Fruit fly (Drosophila melanogaster) whole organism, pupa: ENCODE results near the gene alpha-Spec.

Source experiments
- CG10348 ChIP-seq: fragments of 200-800 bp; sonication (Bioruptor generic); IDR thresholded peaks from 2 replicates; pipeline ENCODE4 v1.3.6; 2022; ENCODE audit warnings: missing biosample characterization, missing genetic modification characterization
- CG12605 ChIP-seq: fragments of 200-800 bp; sonication (Bioruptor generic); IDR thresholded peaks from 2 replicates; pipeline ENCODE4 v1.3.6; 2022; ENCODE audit warnings: missing biosample characterization, missing genetic modification characterization
- CG13204 ChIP-seq: fragments of 200-800 bp; sonication (Bioruptor generic); optimal IDR thresholded peaks from 2 replicates; lab custom pipeline; 2018; ENCODE audit warnings: missing biosample characterization, mild to moderate bottlenecking, missing genetic modification characterization, moderate library complexity
- CG14655 ChIP-seq: fragments of 200-800 bp; sonication (Bioruptor generic); optimal IDR thresholded peaks from 3 replicates; lab custom pipeline; 2017; ENCODE audit warnings: mild to moderate bottlenecking, missing biosample characterization, missing genetic modification reagents, missing genetic modification characterization
- CG15710 ChIP-seq: fragments of 200-800 bp; sonication (Bioruptor generic); optimal IDR thresholded peaks from 2 replicates; lab custom pipeline; 2018; ENCODE audit warnings: missing biosample characterization, mild to moderate bottlenecking, missing genetic modification characterization, moderate library complexity
- CG17806 ChIP-seq: fragments of 200-800 bp; sonication (Bioruptor generic); optimal IDR thresholded peaks from 2 replicates; lab custom pipeline; 2018; ENCODE audit warnings: missing biosample characterization, mild to moderate bottlenecking, missing genetic modification characterization, moderate library complexity
- CG32121 ChIP-seq: fragments of 200-800 bp; sonication (Bioruptor generic); IDR thresholded peaks from 2 replicates; pipeline ENCODE4 v1.3.6; 2022; ENCODE audit warnings: missing biosample characterization, missing genetic modification characterization
- CG34367 ChIP-seq: fragments of 200-800 bp; sonication (Bioruptor generic); optimal IDR thresholded peaks from 2 replicates; lab custom pipeline; 2018; ENCODE audit warnings: missing biosample characterization, mild to moderate bottlenecking, missing genetic modification characterization
- CG4496 ChIP-seq: fragments of 200-800 bp; sonication (Bioruptor generic); IDR thresholded peaks from 3 replicates; pipeline ENCODE4 v1.3.6; 2022; ENCODE audit warnings: missing biosample characterization, missing genetic modification characterization
- CG8159 ChIP-seq: fragments of 200-800 bp; sonication (Bioruptor generic); optimal IDR thresholded peaks from 3 replicates; lab custom pipeline; 2018; ENCODE audit warnings: missing biosample characterization, mild to moderate bottlenecking, missing genetic modification characterization, moderate library complexity
- CG8301 ChIP-seq: fragments of 200-800 bp; sonication (Bioruptor generic); optimal IDR thresholded peaks from 2 replicates; lab custom pipeline; 2018; ENCODE audit warnings: missing biosample characterization, mild to moderate bottlenecking, missing genetic modification characterization
- CG9948 ChIP-seq: fragments of 200-800 bp; sonication (Bioruptor generic); optimal IDR thresholded peaks from 2 replicates; lab custom pipeline; 2018; ENCODE audit warnings: missing biosample characterization, mild to moderate bottlenecking, missing genetic modification characterization, moderate library complexity
- D1 ChIP-seq: fragments of 200-800 bp; sonication (Bioruptor generic); optimal IDR thresholded peaks from 2 replicates; lab custom pipeline; 2018; ENCODE audit warnings: missing biosample characterization, mild to moderate bottlenecking, missing genetic modification characterization, moderate library complexity
- EcR ChIP-seq: fragments of 200-800 bp; sonication (Bioruptor generic); optimal IDR thresholded peaks from 3 replicates; lab custom pipeline; 2019; ENCODE audit warnings: missing biosample characterization, missing genetic modification characterization, mild to moderate bottlenecking, moderate library complexity, missing genetic modification reagents
- Ets98B ChIP-seq: fragments of 200-800 bp; sonication (Bioruptor generic); IDR thresholded peaks from 2 replicates; pipeline ENCODE4 v1.3.6; 2022; ENCODE audit warnings: missing biosample characterization, missing genetic modification characterization
- Pif1A ChIP-seq: fragments of 200-800 bp; sonication (Bioruptor generic); optimal IDR thresholded peaks from 3 replicates; lab custom pipeline; 2016; ENCODE audit warnings: missing biosample characterization, missing genetic modification characterization
- Pif1B ChIP-seq: fragments of 200-800 bp; sonication (Bioruptor generic); optimal IDR thresholded peaks from 3 replicates; lab custom pipeline; 2016; ENCODE audit warnings: missing biosample characterization, missing genetic modification characterization
- Snoo ChIP-seq: fragments of 200-800 bp; sonication (Bioruptor generic); optimal IDR thresholded peaks from 3 replicates; lab custom pipeline; 2017; ENCODE audit warnings: missing biosample characterization, mild to moderate bottlenecking, missing genetic modification characterization, inconsistent platforms
- fd96Ca ChIP-seq: fragments of 200-800 bp; sonication (Bioruptor generic); IDR thresholded peaks from 3 replicates; pipeline ENCODE4 v1.3.6; 2022; ENCODE audit warnings: missing biosample characterization, missing genetic modification characterization
- gl ChIP-seq: fragments of 200-800 bp; sonication (Bioruptor generic); optimal IDR thresholded peaks from 2 replicates; lab custom pipeline; 2018; ENCODE audit warnings: missing biosample characterization, mild to moderate bottlenecking, missing genetic modification characterization
- rn ChIP-seq: fragments of 200-800 bp; sonication (Bioruptor generic); IDR thresholded peaks from 2 replicates; pipeline ENCODE4 v1.3.6; 2022; ENCODE audit warnings: missing biosample characterization, missing genetic modification characterization

The alpha-Spec gene

DNA sequence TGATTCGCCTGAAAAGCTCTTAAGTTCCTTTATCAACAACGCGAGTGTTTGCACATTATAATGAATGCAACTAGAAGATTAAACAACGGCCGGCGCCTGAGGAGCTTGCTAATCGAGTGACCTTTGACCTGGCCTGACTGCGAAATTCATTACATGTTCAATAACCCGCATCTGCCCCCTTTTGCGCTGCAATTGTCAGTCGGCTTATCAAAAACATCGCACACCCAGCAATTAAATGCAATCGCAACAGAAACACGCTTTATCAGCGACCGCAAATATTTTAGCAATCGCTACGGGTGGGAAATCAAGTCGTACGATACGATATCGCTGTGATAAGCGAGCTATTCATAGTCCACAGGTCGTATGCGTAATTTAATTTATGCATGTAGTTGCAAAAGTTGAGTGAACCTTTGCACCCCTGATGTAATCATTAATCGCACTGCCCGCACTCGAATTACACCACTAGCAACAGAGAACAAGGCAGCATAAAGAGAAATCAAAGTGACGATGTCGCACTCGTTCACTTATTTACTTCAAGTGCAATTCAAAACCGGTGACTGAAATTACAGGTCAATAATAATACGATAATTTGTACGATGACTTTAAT lies 55.5 kb downstream of the alpha-Spec start:
- TF ChIP-seq gl (tag; lab: Kevin White, UChicago): peak; percentile 5
- TF ChIP-seq CG32121: no peak
- peak; percentile 78 for TF ChIP-seq EcR (GFP tag; lab: Kevin White, UChicago)
- no peak for TF ChIP-seq CG13204 (GFP tag; lab: Kevin White, UChicago)

DNA sequence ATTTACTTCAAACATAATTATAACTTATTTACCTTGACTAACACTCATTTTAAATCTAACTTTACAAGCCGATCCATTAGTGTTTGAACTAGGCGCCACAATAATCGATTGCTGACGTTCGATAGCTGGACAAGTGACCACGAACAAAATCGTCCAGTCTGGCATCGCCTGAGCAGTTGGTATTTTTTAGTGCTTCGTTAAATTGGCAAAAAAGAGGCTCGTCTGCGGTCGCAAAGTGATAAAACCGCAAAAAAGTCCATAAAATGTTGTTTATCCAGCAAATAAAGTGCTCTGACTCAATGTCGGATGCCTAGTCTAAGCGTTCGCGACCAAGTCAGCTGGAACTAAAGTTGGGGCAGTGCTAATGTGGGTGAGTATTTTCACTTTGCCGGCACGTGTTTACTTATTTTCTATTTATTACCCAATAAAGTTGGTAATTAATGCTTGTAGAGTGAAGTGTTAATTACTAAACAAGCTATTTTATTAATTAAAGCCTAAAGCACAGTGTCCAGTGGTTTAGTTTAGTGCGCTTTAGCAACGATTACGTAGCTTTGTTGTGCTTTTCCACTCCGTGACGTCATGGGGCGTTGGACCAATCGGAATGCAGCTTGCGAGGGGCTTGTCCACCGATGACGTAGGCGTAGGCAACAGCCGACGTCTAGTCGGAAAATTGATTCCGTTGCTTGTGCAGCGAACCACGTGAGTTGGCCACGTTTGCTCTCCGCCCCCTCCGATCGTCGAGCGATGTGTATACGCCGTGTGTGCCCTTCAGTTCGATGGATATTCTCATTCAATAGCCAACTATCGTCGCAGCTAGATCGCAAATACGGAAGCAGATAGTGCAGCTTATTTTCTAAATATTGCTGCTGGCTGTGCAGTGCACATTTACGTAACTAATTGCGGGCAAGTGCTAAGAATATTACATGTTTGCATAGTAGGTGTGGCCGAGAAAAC lies 56.5 kb downstream of the alpha-Spec start, which contains the start of gene Gk2:
Gene Gk2 (plus strand): TSS at position 33 of the 954 bp plus-strand sequence.
- TF ChIP-seq CG17806 (tag; lab: Kevin White, UChicago) (no peak), rn (GFP tag; lab: Robert Waterston, UW) (no peak), CG8301 (tag; lab: Kevin White, UChicago) (no peak), EcR (GFP tag; lab: Kevin White, UChicago) (peak; percentile 3), Pif1A (GFP tag; lab: Kevin White, UChicago) (no peak)

dm6 chr3L:1737898-1738322 lies 57.2 kb downstream of the alpha-Spec start, which contains the start of gene PIG-Wb:
Gene PIG-Wb, minus strand, starts transcription at chr3L:1738106.
- TF ChIP-seq Pif1A (GFP tag; lab: Kevin White, UChicago): no peak
- no peak for TF ChIP-seq CG10348 (GFP tag; lab: Robert Waterston, UW)
- no peak for TF ChIP-seq rn (GFP tag; lab: Robert Waterston, UW)
- no peak for TF ChIP-seq CG15710
- TF ChIP-seq gl (tag; lab: Kevin White, UChicago): no peak

dm6 chr3L:1735603-1736002 lies 59.5 kb downstream of the alpha-Spec start, which contains the start of gene Oseg4:
Gene Oseg4, minus strand, starts transcription at chr3L:1735767.
- TF ChIP-seq CG13204 (GFP tag; lab: Kevin White, UChicago) (no peak), CG32121 (no peak), D1 (no peak), CG8301 (tag; lab: Kevin White, UChicago) (no peak), CG14655 (GFP tag; lab: Kevin White, UChicago) (no peak), Ets98B (no peak), CG12605 (GFP tag; lab: Robert Waterston, UW) (peak; percentile 54; the same call in 1 of the 2 replicates)

DNA sequence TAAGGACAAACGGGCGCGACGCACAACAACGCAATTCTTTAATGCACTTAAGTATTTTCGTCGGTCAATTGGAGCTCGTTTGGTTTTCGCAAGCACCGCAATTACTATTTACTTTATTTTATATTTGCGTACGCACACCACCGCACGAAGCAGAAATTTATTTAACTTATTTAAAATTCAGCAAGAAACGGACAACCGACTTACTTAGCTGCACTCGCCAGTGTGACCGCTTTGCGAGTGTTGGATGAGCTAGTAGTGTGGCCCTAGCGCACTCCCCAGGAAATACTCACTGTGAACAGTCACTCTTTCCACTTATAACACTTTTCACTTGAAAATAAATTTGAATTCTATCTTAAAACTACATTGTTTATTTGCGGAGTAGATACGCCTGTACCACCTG lies 64.3 kb downstream of the alpha-Spec start, which contains the start of gene drpr:
Gene drpr (minus strand): TSS at position 235 of the 400 bp plus-strand sequence.
- TF ChIP-seq gl (tag; lab: Kevin White, UChicago): no peak
- no peak for TF ChIP-seq CG4496
- TF ChIP-seq Ets98B: peak; percentile 15; the same call in 1 of the 2 replicates
- no peak for TF ChIP-seq D1
- TF ChIP-seq CG17806 (tag; lab: Kevin White, UChicago): no peak
- no peak for TF ChIP-seq CG34367 (tag; lab: Kevin White, UChicago)
- no peak for TF ChIP-seq CG9948 (tag; lab: Kevin White, UChicago)
- TF ChIP-seq CG8301 (tag; lab: Kevin White, UChicago): no peak
- TF ChIP-seq CG13204 (GFP tag; lab: Kevin White, UChicago): no peak
- TF ChIP-seq CG15710: no peak
- TF ChIP-seq CG8159: peak; percentile 18
- no peak for TF ChIP-seq CG14655 (GFP tag; lab: Kevin White, UChicago)
- TF ChIP-seq CG12605 (GFP tag; lab: Robert Waterston, UW): no peak
- no peak for TF ChIP-seq EcR (GFP tag; lab: Kevin White, UChicago)
- TF ChIP-seq CG32121: no peak
- TF ChIP-seq fd96Ca (GFP tag; lab: Robert Waterston, UW): no peak
- no peak for TF ChIP-seq Pif1A (GFP tag; lab: Kevin White, UChicago)
- TF ChIP-seq Pif1B (GFP tag; lab: Kevin White, UChicago): peak; percentile 61
- no peak for TF ChIP-seq rn (GFP tag; lab: Robert Waterston, UW)
- TF ChIP-seq CG10348 (GFP tag; lab: Robert Waterston, UW): no peak
- peak; percentile 53 for TF ChIP-seq Snoo

DNA sequence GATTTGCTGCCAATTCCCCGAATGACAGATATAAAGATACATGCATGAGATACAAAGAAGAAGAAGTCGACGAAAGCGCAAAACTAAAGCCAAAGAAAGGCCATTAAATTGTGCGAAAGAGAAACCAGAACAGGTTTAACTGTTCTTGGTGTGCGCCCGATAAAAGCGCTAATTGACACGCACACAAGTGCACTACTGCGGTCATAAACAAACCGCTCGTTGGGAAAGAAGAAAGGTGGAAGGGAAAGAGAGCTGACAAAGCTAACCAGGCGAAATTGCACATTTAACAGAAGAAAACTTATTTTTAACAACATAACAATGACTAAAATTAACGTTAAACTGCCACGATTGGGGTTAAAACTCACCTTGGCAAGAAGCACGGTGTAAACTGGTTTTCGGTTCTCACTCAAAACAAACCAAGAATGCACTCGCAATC lies 65.0 kb downstream of the alpha-Spec start:
- TF ChIP-seq CG9948 (tag; lab: Kevin White, UChicago) (no peak), CG10348 (GFP tag; lab: Robert Waterston, UW) (no peak), CG15710 (no peak), EcR (GFP tag; lab: Kevin White, UChicago) (peak; percentile 73), CG13204 (GFP tag; lab: Kevin White, UChicago) (peak; percentile 3)
- TF ChIP-seq, all 21 proteins: peak for 2
